Worm (Caenorhabditis elegans) whole organism, late embryonic: ENCODE data around the gene C14C6.13.

Experiments
- K09A11.1 ChIP-seq: sonication (generic microtip); optimal IDR thresholded peaks from 2 replicates; lab custom pipeline; 2017; ENCODE audit warnings: antibody characterized with exemption, mild to moderate bottlenecking, missing genetic modification characterization, missing compliant biosample characterization; ENCODE audit not compliant: insufficient read depth
- T23F11.4 ChIP-seq: fragments of 200-800 bp; sonication (Bioruptor generic); optimal IDR thresholded peaks from 2 replicates; lab custom pipeline; 2018; ENCODE audit warnings: mild to moderate bottlenecking, missing genetic modification characterization, missing compliant biosample characterization
- Y22D7AL.16 ChIP-seq: sonication (generic microtip); optimal IDR thresholded peaks from 2 replicates; lab custom pipeline; 2016; ENCODE audit warnings: missing genetic modification characterization, missing compliant biosample characterization
- ceh-14 ChIP-seq: sonication (generic microtip); optimal IDR thresholded peaks from 2 replicates; lab custom pipeline; 2016; ENCODE audit warnings: missing genotype, missing genetic modification characterization, missing compliant biosample characterization
- ceh-18 ChIP-seq: sonication (generic microtip); optimal IDR thresholded peaks from 2 replicates; lab custom pipeline; 2016; ENCODE audit warnings: missing genetic modification characterization, missing compliant biosample characterization
- ceh-19 ChIP-seq: fragments of 200-800 bp; sonication (Bioruptor generic); optimal IDR thresholded peaks from 2 replicates; lab custom pipeline; 2018; ENCODE audit warnings: mild to moderate bottlenecking, missing genetic modification characterization, missing compliant biosample characterization
- ceh-24 ChIP-seq: sonication (generic microtip); optimal IDR thresholded peaks from 2 replicates; lab custom pipeline; 2016; ENCODE audit warnings: mild to moderate bottlenecking, missing genetic modification characterization, missing compliant biosample characterization
- ceh-30 ChIP-seq: fragments of 150-350 bp; optimal IDR thresholded peaks from 2 replicates; lab custom pipeline; 2014; ENCODE audit warnings: missing biosample characterization, missing genetic modification characterization
- ceh-31 ChIP-seq: sonication (generic microtip); optimal IDR thresholded peaks from 2 replicates; lab custom pipeline; 2016; ENCODE audit warnings: missing genetic modification characterization, missing compliant biosample characterization
- ceh-34 ChIP-seq: sonication (generic microtip); optimal IDR thresholded peaks from 2 replicates; lab custom pipeline; 2016; ENCODE audit warnings: mild to moderate bottlenecking, missing genetic modification characterization, missing compliant biosample characterization
- ceh-45 ChIP-seq: fragments of 200-800 bp; sonication (Bioruptor generic); IDR thresholded peaks from 2 replicates; pipeline ENCODE4 v1.3.6; 2022; ENCODE audit warnings: missing genetic modification reagents, missing genetic modification characterization, missing compliant biosample characterization
- ceh-48 ChIP-seq: sonication (generic microtip); optimal IDR thresholded peaks from 2 replicates; lab custom pipeline; 2016; ENCODE audit warnings: missing genetic modification characterization, inconsistent platforms, missing compliant biosample characterization
- ceh-6 ChIP-seq: fragments of 200-800 bp; sonication (Bioruptor generic); optimal IDR thresholded peaks from 2 replicates; lab custom pipeline; 2018; ENCODE audit warnings: mild to moderate bottlenecking, missing genetic modification characterization, missing compliant biosample characterization
- che-1 ChIP-seq: sonication (generic microtip); optimal IDR thresholded peaks from 2 replicates; lab custom pipeline; 2016; ENCODE audit warnings: mild to moderate bottlenecking, missing genetic modification characterization, missing compliant biosample characterization
- dve-1 ChIP-seq: sonication (generic microtip); optimal IDR thresholded peaks from 2 replicates; lab custom pipeline; 2017; ENCODE audit warnings: antibody characterized with exemption, mild to moderate bottlenecking, missing genetic modification characterization, missing compliant biosample characterization
- elt-2 ChIP-seq: sonication (generic microtip); optimal IDR thresholded peaks from 2 replicates; lab custom pipeline; 2016; ENCODE audit warnings: missing genetic modification reagents, missing genetic modification characterization, missing compliant biosample characterization
- ets-4 ChIP-seq: sonication (generic microtip); optimal IDR thresholded peaks from 2 replicates; lab custom pipeline; 2016; ENCODE audit warnings: missing genetic modification characterization, missing compliant biosample characterization
- fax-1 ChIP-seq: sonication (generic microtip); optimal IDR thresholded peaks from 2 replicates; lab custom pipeline; 2016; ENCODE audit warnings: missing genotype, missing genetic modification characterization, missing compliant biosample characterization
- fkh-10 ChIP-seq: fragments of 150-350 bp; optimal IDR thresholded peaks from 2 replicates; lab custom pipeline; 2014; ENCODE audit warnings: missing biosample characterization, missing genetic modification reagents, missing genetic modification characterization
- hlh-6 ChIP-seq: sonication (generic microtip); optimal IDR thresholded peaks from 2 replicates; lab custom pipeline; 2016; ENCODE audit warnings: missing genotype, missing genetic modification characterization, missing compliant biosample characterization
- hlh-8 ChIP-seq: sonication (generic microtip); optimal IDR thresholded peaks from 2 replicates; lab custom pipeline; 2016; ENCODE audit warnings: missing genotype, missing genetic modification characterization, missing compliant biosample characterization
- mec-3 ChIP-seq: sonication (generic microtip); optimal IDR thresholded peaks from 2 replicates; lab custom pipeline; 2016; ENCODE audit warnings: borderline replicate concordance, missing genetic modification characterization, missing compliant biosample characterization
- nfya-1 ChIP-seq: sonication (generic microtip); optimal IDR thresholded peaks from 2 replicates; lab custom pipeline; 2017; ENCODE audit warnings: missing genetic modification characterization, mild to moderate bottlenecking, missing compliant biosample characterization, antibody characterized with exemption, moderate library complexity
- nhr-11 ChIP-seq: fragments of 150-350 bp; optimal IDR thresholded peaks from 2 replicates; lab custom pipeline; 2014; ENCODE audit warnings: missing biosample characterization, missing genetic modification characterization
- nhr-232 ChIP-seq: sonication (generic microtip); optimal IDR thresholded peaks from 2 replicates; lab custom pipeline; 2016; ENCODE audit warnings: missing genetic modification characterization, missing compliant biosample characterization
- pag-3 ChIP-seq: sonication (generic microtip); optimal IDR thresholded peaks from 2 replicates; lab custom pipeline; 2016; ENCODE audit warnings: missing compliant biosample characterization, missing genetic modification characterization, borderline replicate concordance
- pat-9 ChIP-seq: fragments of 200-800 bp; sonication (Bioruptor generic); optimal IDR thresholded peaks from 2 replicates; lab custom pipeline; 2018; ENCODE audit warnings: mild to moderate bottlenecking, missing genetic modification characterization, moderate library complexity, missing compliant biosample characterization
- pha-2 ChIP-seq: sonication (generic microtip); optimal IDR thresholded peaks from 2 replicates; lab custom pipeline; 2017; ENCODE audit warnings: mild to moderate bottlenecking, missing genetic modification characterization, missing compliant biosample characterization
- pqm-1 ChIP-seq: sonication (generic microtip); optimal IDR thresholded peaks from 2 replicates; lab custom pipeline; 2016; ENCODE audit warnings: missing genetic modification characterization, missing compliant biosample characterization
- rnt-1 ChIP-seq: sonication (generic microtip); optimal IDR thresholded peaks from 2 replicates; lab custom pipeline; 2016; ENCODE audit warnings: missing genetic modification characterization, missing compliant biosample characterization
- sdc-2 ChIP-seq: sonication (generic microtip); optimal IDR thresholded peaks from 2 replicates; lab custom pipeline; 2016; ENCODE audit warnings: missing genotype, missing genetic modification characterization, missing compliant biosample characterization
- sox-2 ChIP-seq: fragments of 200-800 bp; sonication (Bioruptor generic); IDR thresholded peaks from 2 replicates; pipeline ENCODE4 v1.3.6; 2022; ENCODE audit warnings: missing genetic modification reagents, missing genetic modification characterization, missing compliant biosample characterization
- sox-4 ChIP-seq: sonication (generic microtip); optimal IDR thresholded peaks from 2 replicates; lab custom pipeline; 2017; ENCODE audit warnings: mild to moderate bottlenecking, missing genetic modification characterization, inconsistent platforms, missing compliant biosample characterization
- syd-9 ChIP-seq: sonication (generic microtip); optimal IDR thresholded peaks from 2 replicates; lab custom pipeline; 2016; ENCODE audit warnings: mild to moderate bottlenecking, missing genetic modification characterization, moderate library complexity, missing compliant biosample characterization
- tbx-7 ChIP-seq: sonication (generic microtip); optimal IDR thresholded peaks from 2 replicates; lab custom pipeline; 2016; ENCODE audit warnings: missing genotype, missing genetic modification characterization, missing compliant biosample characterization
- unc-42 ChIP-seq: sonication (generic microtip); optimal IDR thresholded peaks from 2 replicates; lab custom pipeline; 2016; ENCODE audit warnings: missing genotype, missing genetic modification characterization, missing compliant biosample characterization
- unc-55 ChIP-seq: sonication (generic microtip); optimal IDR thresholded peaks from 2 replicates; lab custom pipeline; 2017; ENCODE audit warnings: missing biosample characterization, missing genetic modification reagents, missing genetic modification characterization
- unc-86 ChIP-seq: sonication (generic microtip); optimal IDR thresholded peaks from 2 replicates; lab custom pipeline; 2016; ENCODE audit warnings: missing genetic modification characterization, missing compliant biosample characterization
- ztf-16 ChIP-seq: sonication (generic microtip); optimal IDR thresholded peaks from 2 replicates; lab custom pipeline; 2017; ENCODE audit warnings: missing genetic modification characterization, missing compliant biosample characterization

The C14C6.13 gene

DNA sequence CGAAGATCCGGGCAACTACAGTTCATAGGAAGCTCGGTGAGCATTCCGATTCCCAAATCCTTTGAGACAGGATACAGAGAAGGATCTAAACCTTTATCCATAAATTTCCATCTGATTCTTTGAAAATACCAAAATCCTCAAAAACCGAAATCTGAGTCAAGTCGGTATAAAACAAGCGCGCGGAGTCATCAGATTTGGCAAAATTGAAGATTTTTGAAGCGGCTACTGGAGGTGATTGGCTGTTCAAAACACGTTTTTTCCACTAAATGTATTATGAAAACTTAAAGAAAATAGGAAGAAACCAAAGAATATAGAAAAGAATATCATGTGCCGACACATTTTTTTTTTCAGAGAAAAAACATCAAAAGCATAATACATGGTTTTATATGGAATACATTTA lies at the start of gene C14C6.13:
C14C6.13 (minus strand) TSS at position 101 of the 400 bp plus-strand sequence.
- TF ChIP-seq sox-2 (GFP tag; lab: Robert Waterston, UW) = no peak
- no peak for TF ChIP-seq hlh-6
- no peak for TF ChIP-seq pha-2 (tag; lab: Kevin White, UChicago)
- no peak for TF ChIP-seq hlh-8 (tag; lab: Kevin White, UChicago)
- TF ChIP-seq che-1 = no peak
- TF ChIP-seq nhr-232 = no peak
- TF ChIP-seq ceh-31 (tag; lab: Kevin White, UChicago) = no peak
- TF ChIP-seq nfya-1 = no peak
- no peak for TF ChIP-seq nhr-11
- TF ChIP-seq ets-4 = no peak

DNA sequence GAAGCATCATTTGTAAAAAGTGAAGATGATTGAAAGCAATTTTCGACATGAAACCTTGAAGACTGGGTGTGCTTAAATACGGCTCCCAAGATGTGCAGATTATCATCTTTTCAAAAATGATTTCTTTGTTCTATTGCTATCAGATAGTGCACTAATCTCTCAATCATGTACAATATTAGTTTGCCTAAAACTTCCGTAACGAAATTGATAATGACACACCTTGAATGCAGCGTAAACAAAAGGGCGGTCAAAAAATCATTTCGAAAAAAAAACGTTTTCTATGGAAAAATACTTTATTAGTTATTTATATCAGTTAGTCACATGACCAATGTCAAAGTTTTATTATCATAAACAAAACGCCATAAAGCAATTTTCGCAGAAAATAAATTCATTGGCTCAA lies 48.4 kb upstream of the C14C6.13 start, which contains the start of gene F48G7.5:
F48G7.5 (minus strand) TSS at position 34 of the 400 bp plus-strand sequence.
- TF ChIP-seq ceh-19 (GFP tag; lab: Kevin White, UChicago) (no peak), ceh-45 (GFP tag; lab: Robert Waterston, UW) (no peak), ets-4 (no peak), elt-2 (tag; lab: Kevin White, UChicago) (no peak), sox-4 (tag; lab: Kevin White, UChicago) (no peak), tbx-7 (tag; lab: Kevin White, UChicago) (no peak), rnt-1 (tag; lab: Kevin White, UChicago) (no peak), unc-42 (no peak), ceh-48 (tag; lab: Kevin White, UChicago) (no peak), ceh-34 (no peak), sdc-2 (tag; lab: Kevin White, UChicago) (no peak), pag-3 (tag; lab: Kevin White, UChicago) (no peak)

DNA sequence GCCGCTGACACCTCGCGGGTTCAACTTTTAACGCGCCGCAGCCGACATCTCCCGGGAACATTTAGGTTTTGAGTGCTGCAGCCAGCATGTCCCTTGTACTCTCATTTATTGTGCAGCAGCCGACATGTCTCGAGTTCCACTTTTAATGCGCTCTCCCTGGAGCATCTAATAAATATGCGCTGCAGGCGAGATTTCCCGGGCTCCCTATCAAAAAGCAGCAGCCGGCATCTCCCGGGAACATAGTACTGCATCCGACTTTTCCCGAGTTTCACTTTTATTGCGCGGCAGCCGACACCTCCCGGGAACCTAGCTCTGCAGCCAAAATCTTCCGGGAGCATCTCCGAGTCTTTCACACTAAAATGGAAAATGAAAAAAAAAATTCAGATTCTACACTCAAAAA lies 46.4 kb upstream of the C14C6.13 start:
- TF ChIP-seq fkh-10 (GFP tag; lab: Kevin White, UChicago) (no peak), T23F11.4 (no peak), Y22D7AL.16 (no peak), unc-86 (no peak), K09A11.1 (tag; lab: Kevin White, UChicago) (no peak), unc-55 (GFP tag; lab: Kevin White, UChicago) (no peak), ceh-6 (GFP tag; lab: Kevin White, UChicago) (no peak), dve-1 (tag; lab: Kevin White, UChicago) (no peak), ceh-18 (tag; lab: Kevin White, UChicago) (no peak), ceh-24 (tag; lab: Kevin White, UChicago) (no peak), pat-9 (no peak), mec-3 (tag; lab: Kevin White, UChicago) (no peak), unc-42 (no peak), hlh-8 (tag; lab: Kevin White, UChicago) (no peak), sox-2 (GFP tag; lab: Robert Waterston, UW) (no peak), ztf-16 (tag; lab: Kevin White, UChicago) (no peak), hlh-6 (no peak)

DNA sequence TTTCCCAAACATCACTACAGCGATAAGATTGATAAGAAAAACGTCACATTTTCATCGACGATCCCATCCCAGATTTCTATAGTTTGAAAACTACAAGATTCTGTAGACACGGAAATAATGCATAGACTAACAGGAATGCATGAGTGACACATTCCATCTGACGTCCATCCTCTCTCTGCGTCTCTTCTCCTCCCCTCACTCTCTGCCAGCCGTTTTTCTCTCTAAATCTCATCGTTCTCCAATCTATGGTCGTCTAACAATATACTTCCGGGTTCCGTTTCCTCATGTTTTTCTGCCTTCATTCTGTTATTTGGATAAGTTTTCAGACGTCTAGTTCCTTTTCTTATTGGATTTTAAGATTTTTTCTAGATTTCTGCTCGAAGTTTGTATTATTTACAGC lies 44.5 kb upstream of the C14C6.13 start, which contains the start of gene F48G7.4:
F48G7.4 (plus strand) TSS at position 400 of the 400 bp plus-strand sequence.
- no peak for TF ChIP-seq rnt-1 (tag; lab: Kevin White, UChicago)
- peak; percentile 83 for TF ChIP-seq unc-55 (GFP tag; lab: Kevin White, UChicago)
- TF ChIP-seq ceh-18 (tag; lab: Kevin White, UChicago) = peak; percentile 14

DNA sequence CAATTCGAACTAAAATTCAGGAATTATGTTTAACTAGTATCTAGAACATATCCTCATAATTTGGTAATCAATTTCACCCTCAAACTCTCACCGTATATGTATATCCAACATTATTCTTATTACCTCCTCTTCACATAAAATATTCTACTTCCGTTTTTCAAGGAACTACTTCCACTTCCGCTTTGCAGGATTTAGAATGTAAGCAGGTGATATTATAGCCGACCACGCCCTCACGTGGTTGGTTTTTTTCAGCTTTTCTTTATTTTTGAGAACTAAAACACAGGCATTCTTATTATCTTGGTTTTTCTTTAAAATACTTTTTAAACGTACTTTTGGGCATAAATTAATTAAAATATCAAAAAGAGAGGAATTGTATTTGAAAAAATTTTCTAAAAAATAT lies 43.4 kb upstream of the C14C6.13 start:
- TF ChIP-seq ceh-48 (tag; lab: Kevin White, UChicago) = no peak
- no peak for TF ChIP-seq ceh-14 (tag; lab: Kevin White, UChicago)
- no peak for TF ChIP-seq syd-9 (tag; lab: Kevin White, UChicago)
- TF ChIP-seq ceh-30 (tag; lab: Kevin White, UChicago) = no peak
- no peak for TF ChIP-seq che-1
- TF ChIP-seq unc-55 (GFP tag; lab: Kevin White, UChicago) = no peak
- no peak for TF ChIP-seq pqm-1 (tag; lab: Kevin White, UChicago)
- no peak for TF ChIP-seq fax-1 (tag; lab: Kevin White, UChicago)
- no peak for TF ChIP-seq unc-86
- TF ChIP-seq ceh-19 (GFP tag; lab: Kevin White, UChicago) = no peak
